Worm (Caenorhabditis elegans) whole organism, L1 larva: Measurements from ENCODE around the gene best-1.

Experiments used
- C34B4.2 ChIP-seq: sonication (generic microtip); optimal IDR thresholded peaks from 2 replicates; lab custom pipeline; 2017; ENCODE audit warnings: mild to moderate bottlenecking, missing genetic modification characterization, missing compliant biosample characterization
- F16B12.6 ChIP-seq: fragments of 150-350 bp; optimal IDR thresholded peaks from 2 replicates; lab custom pipeline; 2014; ENCODE audit warnings: missing biosample characterization, missing genetic modification characterization
- alr-1 ChIP-seq: fragments of 200-800 bp; sonication (Bioruptor generic); optimal IDR thresholded peaks from 2 replicates; lab custom pipeline; 2018; ENCODE audit warnings: borderline replicate concordance, mild to moderate bottlenecking, missing genetic modification characterization, missing compliant biosample characterization
- ama-1 ChIP-seq: fragments of 150-350 bp; optimal IDR thresholded peaks from 2 replicates; lab custom pipeline; 2014
- blmp-1 ChIP-seq: fragments of 150-350 bp; optimal IDR thresholded peaks from 2 replicates; lab custom pipeline; 2014; ENCODE audit warnings: missing biosample characterization, missing genetic modification characterization
- ceh-63 ChIP-seq: fragments of 200-800 bp; sonication (Bioruptor generic); optimal IDR thresholded peaks from 2 replicates; lab custom pipeline; 2018; ENCODE audit warnings: mild to moderate bottlenecking, missing genetic modification characterization, missing compliant biosample characterization
- ceh-8 ChIP-seq: fragments of 200-800 bp; sonication (Bioruptor generic); optimal IDR thresholded peaks from 2 replicates; lab custom pipeline; 2018; ENCODE audit warnings: mild to moderate bottlenecking, missing genetic modification characterization, moderate library complexity, missing compliant biosample characterization
- ceh-90 ChIP-seq: sonication (generic microtip); optimal IDR thresholded peaks from 2 replicates; lab custom pipeline; 2016; ENCODE audit warnings: missing genetic modification characterization, missing compliant biosample characterization
- dpl-1 ChIP-seq, 3 experiments: fragments of 150-350 bp in 2 of 3; sonication (generic microtip) in 1 of 3; optimal IDR thresholded peaks; 2 replicates each; lab custom pipeline; 2014 to 2017; ENCODE audit warnings: missing biosample characterization in 3 of 3, missing genetic modification characterization in 3 of 3, missing genetic modification reagents in 3 of 3
- dsc-1 ChIP-seq: sonication (generic microtip); optimal IDR thresholded peaks from 2 replicates; lab custom pipeline; 2016; ENCODE audit warnings: mild to moderate bottlenecking, missing genetic modification characterization, missing compliant biosample characterization
- efl-1 ChIP-seq, 4 experiments: fragments of 150-350 bp; optimal IDR thresholded peaks in 3 of 4; peaks in 1 of 4; 1 replicate in 1 of 4; 2 replicates in 3 of 4; lab custom pipeline; 2014; ENCODE audit warnings: missing biosample characterization in 2 of 4, missing genetic modification characterization in 2 of 4, missing genetic modification reagents in 2 of 4
- elt-2 ChIP-seq: sonication (generic microtip); optimal IDR thresholded peaks from 2 replicates; lab custom pipeline; 2016; ENCODE audit warnings: missing genetic modification characterization, mild to moderate bottlenecking, inconsistent platforms, missing compliant biosample characterization, missing genetic modification reagents
- elt-3 ChIP-seq, 6 experiments: fragments of 150-350 bp in 1 of 6; sonication (generic microtip); optimal IDR thresholded peaks; 2 replicates each; lab custom pipeline; 2017 to 2018; ENCODE audit warnings: missing biosample characterization in 6 of 6, missing genetic modification characterization in 6 of 6, inconsistent platforms in 1 of 6
- ets-5 ChIP-seq: fragments of 200-800 bp; sonication (Bioruptor generic); IDR thresholded peaks from 2 replicates; pipeline ENCODE4 v1.3.6; 2022; ENCODE audit warnings: missing genetic modification characterization, missing compliant biosample characterization
- fkh-10 ChIP-seq: sonication (generic microtip); optimal IDR thresholded peaks from 2 replicates; lab custom pipeline; 2017; ENCODE audit warnings: missing biosample characterization, missing genetic modification reagents, missing genetic modification characterization
- grh-1 ChIP-seq: fragments of 200-800 bp; sonication (Bioruptor generic); IDR thresholded peaks from 2 replicates; pipeline ENCODE4 v1.3.6; 2022; ENCODE audit warnings: missing genetic modification reagents, missing genetic modification characterization, missing compliant biosample characterization
- hpl-2 ChIP-seq: fragments of 150-350 bp; optimal IDR thresholded peaks from 2 replicates; lab custom pipeline; 2014; ENCODE audit warnings: missing biosample characterization, missing genetic modification reagents, missing genetic modification characterization
- lin-13 ChIP-seq: fragments of 150-350 bp; optimal IDR thresholded peaks from 2 replicates; lab custom pipeline; 2014; ENCODE audit warnings: missing biosample characterization, missing genetic modification reagents, missing genetic modification characterization
- lin-14 ChIP-seq: fragments of 200-800 bp; sonication (Bioruptor generic); optimal IDR thresholded peaks from 2 replicates; lab custom pipeline; 2018; ENCODE audit warnings: mild to moderate bottlenecking, missing genetic modification characterization, moderate library complexity, missing compliant biosample characterization
- lin-15B ChIP-seq: fragments of 150-350 bp; sonication (generic microtip); optimal IDR thresholded peaks from 3 replicates; lab custom pipeline; 2014; ENCODE audit warnings: missing biosample characterization, missing genetic modification characterization
- lin-39 ChIP-seq: fragments of 150-350 bp; optimal IDR thresholded peaks from 2 replicates; lab custom pipeline; 2014; ENCODE audit warnings: missing biosample characterization, missing genetic modification reagents, missing genetic modification characterization
- mab-9 ChIP-seq: fragments of 200-800 bp; sonication (Bioruptor generic); IDR thresholded peaks from 2 replicates; pipeline ENCODE4 v1.3.6; 2022; ENCODE audit warnings: missing genetic modification reagents, missing genetic modification characterization, missing compliant biosample characterization
- mep-1 ChIP-seq: fragments of 150-350 bp; optimal IDR thresholded peaks from 2 replicates; lab custom pipeline; 2014; ENCODE audit warnings: missing biosample characterization, missing genetic modification characterization
- nhr-12 ChIP-seq: sonication (generic microtip); optimal IDR thresholded peaks from 2 replicates; lab custom pipeline; 2017; ENCODE audit warnings: missing biosample characterization, missing genetic modification characterization
- nhr-19 ChIP-seq: fragments of 200-800 bp; sonication (Bioruptor generic); conservative IDR thresholded peaks from 2 replicates; pipeline ENCODE4 v1.3.6; 2022; ENCODE audit warnings: missing genetic modification characterization, missing compliant biosample characterization
- nhr-20 ChIP-seq: sonication (generic microtip); optimal IDR thresholded peaks from 2 replicates; lab custom pipeline; 2016; ENCODE audit warnings: mild to moderate bottlenecking, missing genetic modification characterization, missing compliant biosample characterization
- nhr-237 ChIP-seq: fragments of 150-350 bp; optimal IDR thresholded peaks from 2 replicates; lab custom pipeline; 2014; ENCODE audit warnings: missing biosample characterization, missing genetic modification characterization
- nhr-28 ChIP-seq: fragments of 150-350 bp; optimal IDR thresholded peaks from 2 replicates; lab custom pipeline; 2014; ENCODE audit warnings: missing biosample characterization, missing genetic modification characterization
- nhr-76 ChIP-seq: sonication (generic microtip); optimal IDR thresholded peaks from 2 replicates; lab custom pipeline; 2017; ENCODE audit warnings: missing biosample characterization, missing genetic modification characterization
- nhr-77 ChIP-seq: fragments of 150-350 bp; optimal IDR thresholded peaks from 2 replicates; lab custom pipeline; 2014; ENCODE audit warnings: missing biosample characterization, missing genetic modification characterization
- nhr-85 ChIP-seq: sonication (generic microtip); peaks from one replicate; lab custom pipeline; 2016; ENCODE audit warnings: missing genetic modification characterization, inconsistent platforms, missing compliant biosample characterization
- pax-3 ChIP-seq: fragments of 200-800 bp; sonication (Bioruptor generic); optimal IDR thresholded peaks from 2 replicates; lab custom pipeline; 2018; ENCODE audit warnings: mild to moderate bottlenecking, missing genetic modification characterization, moderate library complexity, missing compliant biosample characterization
- pqm-1 ChIP-seq: sonication (generic microtip); optimal IDR thresholded peaks from 3 replicates; lab custom pipeline; 2017; ENCODE audit warnings: missing biosample characterization, missing genetic modification characterization
- sox-4 ChIP-seq: sonication (generic microtip); optimal IDR thresholded peaks from 2 replicates; lab custom pipeline; 2016; ENCODE audit warnings: missing genetic modification characterization, missing compliant biosample characterization
- sptf-1 ChIP-seq: fragments of 150-350 bp; optimal IDR thresholded peaks from 2 replicates; lab custom pipeline; 2014; ENCODE audit warnings: missing biosample characterization, missing genetic modification characterization
- sup-37 ChIP-seq: fragments of 200-800 bp; sonication (Bioruptor generic); optimal IDR thresholded peaks from 2 replicates; lab custom pipeline; 2018; ENCODE audit warnings: mild to moderate bottlenecking, missing genetic modification characterization, missing compliant biosample characterization
- swsn-7 ChIP-seq: sonication (generic microtip); optimal IDR thresholded peaks from 2 replicates; lab custom pipeline; 2016; ENCODE audit warnings: missing genetic modification characterization, missing compliant biosample characterization
- unc-130 ChIP-seq: fragments of 150-350 bp; optimal IDR thresholded peaks from 2 replicates; lab custom pipeline; 2017; ENCODE audit warnings: missing biosample characterization, missing genetic modification characterization, inconsistent platforms
- unc-30 ChIP-seq: sonication (generic microtip); optimal IDR thresholded peaks from 2 replicates; lab custom pipeline; 2017; ENCODE audit warnings: missing biosample characterization, missing genetic modification characterization
- unc-98 ChIP-seq: fragments of 200-800 bp; sonication (Bioruptor generic); IDR thresholded peaks from 2 replicates; pipeline ENCODE4 v1.3.6; 2022; ENCODE audit warnings: missing genetic modification characterization, missing compliant biosample characterization
- xbp-1 ChIP-seq: sonication (generic microtip); optimal IDR thresholded peaks from 2 replicates; lab custom pipeline; 2016; ENCODE audit warnings: missing genetic modification characterization, missing compliant biosample characterization
- ztf-11 ChIP-seq, 2 experiments: sonication (generic microtip); optimal IDR thresholded peaks; 2 replicates each; lab custom pipeline; 2016 to 2017; ENCODE audit warnings: missing genetic modification characterization in 2 of 2, missing biosample characterization in 1 of 2, missing compliant biosample characterization in 1 of 2

Gene best-1

ce11 chrIV:13090967-13091366 is 18.6 kb downstream of the best-1 start, which contains the start of gene col-132:
Gene col-132, minus strand, starts transcription at chrIV:13091067.
- TF ChIP-seq ceh-90 (tag; lab: Kevin White, UChicago): no peak

ce11 chrIV:13089671-13090242 is 19.8 kb downstream of the best-1 start:
- no peak for TF ChIP-seq nhr-28 (tag; lab: Kevin White, UChicago)
- TF ChIP-seq nhr-19 (GFP tag; lab: Robert Waterston, UW): no peak
- no peak for TF ChIP-seq grh-1 (GFP tag; lab: Robert Waterston, UW)
- no peak for TF ChIP-seq nhr-237 (tag; lab: Kevin White, UChicago)
- TF ChIP-seq nhr-77 (tag; lab: Kevin White, UChicago): no peak
- no peak for TF ChIP-seq ama-1 (lab: Kevin White, UChicago)
- no peak for TF ChIP-seq nhr-85
- no peak for TF ChIP-seq F16B12.6 (tag; lab: Kevin White, UChicago)
- TF ChIP-seq fkh-10 (GFP tag; lab: Kevin White, UChicago): no peak
- no peak for TF ChIP-seq lin-15B (tag; lab: Kevin White, UChicago)
- TF ChIP-seq hpl-2: no peak
- TF ChIP-seq swsn-7: no peak
- no peak for TF ChIP-seq dsc-1 (tag; lab: Kevin White, UChicago)
- no peak for TF ChIP-seq dpl-1 (GFP tag; optimal IDR thresholded peaks at IDR 0.05; lab: Kevin White, UChicago)
- TF ChIP-seq mep-1 (tag; lab: Kevin White, UChicago): no peak
- TF ChIP-seq C34B4.2 (tag; lab: Kevin White, UChicago): no peak
- no peak for TF ChIP-seq nhr-76 (tag; lab: Kevin White, UChicago)

- no peak for TF ChIP-seq sox-4 (tag; lab: Kevin White, UChicago)
- TF ChIP-seq elt-2 (tag; lab: Kevin White, UChicago): no peak
- no peak for TF ChIP-seq blmp-1
- no peak for TF ChIP-seq lin-14 (GFP tag; lab: Kevin White, UChicago)
- no peak for TF ChIP-seq lin-39
- no peak for TF ChIP-seq sptf-1 (tag; lab: Kevin White, UChicago)
- TF ChIP-seq nhr-28 (tag; lab: Kevin White, UChicago): no peak
- TF ChIP-seq efl-1 (optimal IDR thresholded peaks at IDR 0.05; lab: Kevin White, UChicago): no peak
- TF ChIP-seq efl-1 (GFP tag; optimal IDR thresholded peaks at IDR 0.05 in 1 of 2; lab: Kevin White, UChicago): no peak
- TF ChIP-seq unc-30 (tag; lab: Kevin White, UChicago): no peak
- TF ChIP-seq nhr-20 (tag; lab: Kevin White, UChicago): no peak
- TF ChIP-seq lin-15B (tag; lab: Kevin White, UChicago): no peak
- TF ChIP-seq, all 84 proteins: peak for 0
Observed at ce11 chrIV:13086705-13087104, 22.9 kb downstream of the best-1 start, which contains the start of gene spin-2. Gene spin-2, plus strand, starts transcription at chrIV:13087005.

- TF ChIP-seq unc-130 (tag; lab: Kevin White, UChicago): no peak
- TF ChIP-seq lin-13: no peak
- TF ChIP-seq elt-3 (tag; optimal IDR thresholded peaks at IDR 0.05; lab: Kevin White, UChicago): no peak
- TF ChIP-seq pax-3 (tag; lab: Kevin White, UChicago): no peak
- TF ChIP-seq ceh-63: no peak
- no peak for TF ChIP-seq nhr-12 (tag; lab: Kevin White, UChicago)
- no peak for TF ChIP-seq ztf-11 (tag; optimal IDR thresholded peaks at IDR 0.05; lab: Kevin White, UChicago)
- TF ChIP-seq alr-1 (tag; lab: Kevin White, UChicago): no peak
- TF ChIP-seq xbp-1: no peak
- no peak for TF ChIP-seq ets-5 (GFP tag; lab: Robert Waterston, UW)
- TF ChIP-seq unc-98: no peak
- TF ChIP-seq mab-9 (GFP tag; lab: Robert Waterston, UW): no peak
- TF ChIP-seq sup-37: no peak
- no peak for TF ChIP-seq pqm-1
- no peak for TF ChIP-seq nhr-85
- no peak for TF ChIP-seq ceh-8 (GFP tag; lab: Kevin White, UChicago)
- TF ChIP-seq, all 84 proteins: peak for 0
Observed at ce11 chrIV:13085675-13086074, 23.9 kb downstream of the best-1 start.
